Worm (Caenorhabditis elegans): ENCODE measurements around the gene cpsf-3.

DNA sequence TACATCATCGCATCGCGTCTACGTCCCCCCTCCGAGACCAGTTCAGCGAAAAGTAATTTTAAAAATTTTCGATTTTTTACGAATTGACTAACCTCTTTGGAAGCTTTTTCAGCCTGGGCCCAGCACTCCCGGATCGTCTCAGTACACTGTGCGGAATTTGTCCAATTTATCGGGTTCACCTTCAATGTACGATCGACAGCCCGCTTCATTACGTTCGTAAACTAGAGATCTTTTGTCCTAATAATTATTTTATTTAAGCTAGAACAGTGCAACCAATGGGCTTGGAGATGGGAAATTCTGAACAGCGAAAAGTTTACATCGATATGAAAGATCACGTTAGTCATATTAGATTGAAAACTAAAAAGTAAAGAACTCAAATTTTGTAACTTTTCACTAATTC is 41.3 kb downstream of the cpsf-3 start:
- no peak for TF ChIP-seq him-1 (tag; optimal IDR thresholded peaks at IDR 0.05)
- no peak for TF ChIP-seq W03F9.2 (tag; optimal IDR thresholded peaks at IDR 0.05)
- TF ChIP-seq dao-5 (tag; optimal IDR thresholded peaks at IDR 0.05), result no peak
